Fruit fly (Drosophila melanogaster) whole organism, prepupa: ENCODE results near the gene CG31139.
A peak's percentile ranks its signal among the peaks of the same experiment; 100 is the strongest.

ENCODE experiments used
- Blimp-1 ChIP-seq: fragments of 200-800 bp; sonication (Bioruptor generic); optimal IDR thresholded peaks from 3 replicates; lab custom pipeline; 2017; ENCODE audit warnings: missing biosample characterization, missing genetic modification characterization, mild to moderate bottlenecking, moderate library complexity, missing genetic modification reagents
- CG10669 ChIP-seq: fragments of 200-800 bp; sonication (Bioruptor generic); optimal IDR thresholded peaks from 3 replicates; lab custom pipeline; 2018; ENCODE audit warnings: missing biosample characterization, mild to moderate bottlenecking, missing genetic modification characterization, moderate library complexity
- CG11762 ChIP-seq: fragments of 200-800 bp; sonication (Bioruptor generic); optimal IDR thresholded peaks from 3 replicates; lab custom pipeline; 2016; ENCODE audit warnings: missing biosample characterization, missing genetic modification characterization; ENCODE audit not compliant: insufficient read depth
- CG11902 ChIP-seq: fragments of 200-800 bp; sonication (Bioruptor generic); optimal IDR thresholded peaks from 3 replicates; lab custom pipeline; 2016; ENCODE audit warnings: missing biosample characterization, missing genetic modification characterization
- CG15336 ChIP-seq: fragments of 200-800 bp; sonication (Bioruptor generic); IDR thresholded peaks from 2 replicates; pipeline ENCODE4 v1.3.6; 2022; ENCODE audit warnings: missing biosample characterization, missing genetic modification characterization
- CG1621 ChIP-seq: fragments of 200-800 bp; sonication (Bioruptor generic); optimal IDR thresholded peaks from 3 replicates; lab custom pipeline; 2018; ENCODE audit warnings: missing biosample characterization, mild to moderate bottlenecking, missing genetic modification characterization
- CG16779 ChIP-seq: fragments of 200-800 bp; sonication (Bioruptor generic); optimal IDR thresholded peaks from 3 replicates; lab custom pipeline; 2017; ENCODE audit warnings: missing biosample characterization, mild to moderate bottlenecking, missing genetic modification characterization
- CG32006 ChIP-seq: fragments of 200-800 bp; sonication (Bioruptor generic); optimal IDR thresholded peaks from 3 replicates; lab custom pipeline; 2017; ENCODE audit warnings: missing biosample characterization, mild to moderate bottlenecking, missing genetic modification characterization
- CG34406 ChIP-seq: fragments of 200-800 bp; sonication (Bioruptor generic); optimal IDR thresholded peaks from 3 replicates; lab custom pipeline; 2016; ENCODE audit warnings: missing biosample characterization, missing genetic modification characterization
- CG3919 ChIP-seq: fragments of 200-800 bp; sonication (Bioruptor generic); optimal IDR thresholded peaks from 3 replicates; lab custom pipeline; 2016; ENCODE audit warnings: missing biosample characterization, missing genetic modification characterization
- CG4318 ChIP-seq: fragments of 200-800 bp; sonication (Bioruptor generic); optimal IDR thresholded peaks from 3 replicates; lab custom pipeline; 2017; ENCODE audit warnings: missing biosample characterization, mild to moderate bottlenecking, missing genetic modification characterization
- CG6276 ChIP-seq: fragments of 200-800 bp; sonication (Bioruptor generic); optimal IDR thresholded peaks from 2 replicates; lab custom pipeline; 2017; ENCODE audit warnings: missing biosample characterization, mild to moderate bottlenecking, missing genetic modification characterization
- CG6854 ChIP-seq: fragments of 200-800 bp; sonication (Bioruptor generic); optimal IDR thresholded peaks from 2 replicates; lab custom pipeline; 2017; ENCODE audit warnings: missing biosample characterization, mild to moderate bottlenecking, missing genetic modification characterization
- Eip75B ChIP-seq: fragments of 200-800 bp; sonication (Bioruptor generic); optimal IDR thresholded peaks from 3 replicates; lab custom pipeline; 2016; ENCODE audit warnings: missing biosample characterization, missing genetic modification characterization
- Eip93F ChIP-seq: fragments of 200-800 bp; sonication (Bioruptor generic); optimal IDR thresholded peaks from 2 replicates; lab custom pipeline; 2016; ENCODE audit warnings: missing biosample characterization, mild to moderate bottlenecking, missing genetic modification characterization
- Ets21C ChIP-seq: fragments of 200-800 bp; sonication (Bioruptor generic); optimal IDR thresholded peaks from 3 replicates; lab custom pipeline; 2016; ENCODE audit warnings: missing biosample characterization, missing genetic modification characterization
- Ets96B ChIP-seq: fragments of 200-800 bp; optimal IDR thresholded peaks from 2 replicates; lab custom pipeline; 2019; ENCODE audit warnings: missing biosample characterization, mild to moderate bottlenecking, missing genetic modification characterization, moderate library complexity
- Hr38 ChIP-seq: sonication (Bioruptor generic); optimal IDR thresholded peaks from 2 replicates; lab custom pipeline; 2016; ENCODE audit warnings: missing biosample characterization, missing genetic modification characterization
- Hr39 ChIP-seq: fragments of 200-800 bp; sonication (Bioruptor generic); optimal IDR thresholded peaks from 2 replicates; lab custom pipeline; 2016; ENCODE audit warnings: missing biosample characterization, missing genetic modification characterization
- Hr4 ChIP-seq: fragments of 200-800 bp; sonication (Bioruptor generic); optimal IDR thresholded peaks from 3 replicates; lab custom pipeline; 2016; ENCODE audit warnings: missing biosample characterization, missing genetic modification characterization
- Met ChIP-seq: fragments of 200-800 bp; sonication (Bioruptor generic); optimal IDR thresholded peaks from 3 replicates; lab custom pipeline; 2016; ENCODE audit warnings: missing biosample characterization, missing genetic modification characterization
- OdsH ChIP-seq: fragments of 200-800 bp; sonication (Bioruptor generic); optimal IDR thresholded peaks from 3 replicates; lab custom pipeline; 2016; ENCODE audit warnings: missing biosample characterization, missing genetic modification characterization
- Sox102F ChIP-seq: fragments of 200-800 bp; sonication (Bioruptor generic); optimal IDR thresholded peaks from 2 replicates; lab custom pipeline; 2016; ENCODE audit warnings: missing biosample characterization, mild to moderate bottlenecking, missing genetic modification characterization
- Sox15 ChIP-seq: fragments of 200-800 bp; sonication (Bioruptor generic); optimal IDR thresholded peaks from 3 replicates; lab custom pipeline; 2016; ENCODE audit warnings: missing biosample characterization, missing genetic modification characterization
- acj6 ChIP-seq: fragments of 200-800 bp; sonication (Bioruptor generic); optimal IDR thresholded peaks from 3 replicates; lab custom pipeline; 2016; ENCODE audit warnings: missing biosample characterization, missing genetic modification characterization
- cyc ChIP-seq: fragments of 200-800 bp; sonication (Bioruptor generic); optimal IDR thresholded peaks from 3 replicates; lab custom pipeline; 2016; ENCODE audit warnings: missing biosample characterization, missing genetic modification characterization
- dac ChIP-seq: fragments of 200-800 bp; sonication (Bioruptor generic); optimal IDR thresholded peaks from 2 replicates; lab custom pipeline; 2017; ENCODE audit warnings: missing biosample characterization, mild to moderate bottlenecking, missing genetic modification characterization
- eg ChIP-seq: fragments of 200-800 bp; sonication (Bioruptor generic); IDR thresholded peaks from 3 replicates; pipeline ENCODE4 v1.3.6; 2022; ENCODE audit warnings: missing biosample characterization, missing genetic modification characterization
- fd59A ChIP-seq: fragments of 200-800 bp; sonication (Bioruptor generic); optimal IDR thresholded peaks from 2 replicates; lab custom pipeline; 2017; ENCODE audit warnings: missing biosample characterization, mild to moderate bottlenecking, missing genetic modification characterization, missing genetic modification reagents
- fd85E ChIP-seq: fragments of 200-800 bp; sonication (Bioruptor generic); optimal IDR thresholded peaks from 3 replicates; lab custom pipeline; 2016; ENCODE audit warnings: missing biosample characterization, missing genetic modification characterization
- fkh ChIP-seq: fragments of 200-800 bp; sonication (Bioruptor generic); optimal IDR thresholded peaks from 3 replicates; lab custom pipeline; 2017; ENCODE audit warnings: missing biosample characterization, mild to moderate bottlenecking, missing genetic modification characterization, moderate library complexity
- lz ChIP-seq: fragments of 200-800 bp; sonication (Bioruptor generic); optimal IDR thresholded peaks from 3 replicates; lab custom pipeline; 2016; ENCODE audit warnings: missing biosample characterization, missing genetic modification characterization
- net ChIP-seq: fragments of 200-800 bp; sonication (Bioruptor generic); optimal IDR thresholded peaks from 3 replicates; lab custom pipeline; 2016; ENCODE audit warnings: missing biosample characterization, missing genetic modification characterization
- pdm3 ChIP-seq: fragments of 200-800 bp; sonication (Bioruptor generic); optimal IDR thresholded peaks from 3 replicates; lab custom pipeline; 2016; ENCODE audit warnings: missing biosample characterization, missing genetic modification characterization
- ss ChIP-seq, 2 experiments: fragments of 200-800 bp; sonication (Bioruptor generic); optimal IDR thresholded peaks; 2 replicates in 1 of 2; 3 replicates in 1 of 2; lab custom pipeline; 2017 to 2018; ENCODE audit warnings: mild to moderate bottlenecking in 2 of 2, missing biosample characterization in 2 of 2, missing genetic modification characterization in 2 of 2, moderate library complexity in 1 of 2
- svp ChIP-seq: fragments of 200-800 bp; sonication (Bioruptor generic); peaks from one replicate; lab custom pipeline; 2016; ENCODE audit warnings: missing biosample characterization, missing genetic modification characterization
- topi ChIP-seq: fragments of 200-800 bp; sonication (Bioruptor generic); optimal IDR thresholded peaks from 3 replicates; lab custom pipeline; 2016; ENCODE audit warnings: missing biosample characterization, missing genetic modification characterization
- vri ChIP-seq: fragments of 200-800 bp; sonication (Bioruptor generic); optimal IDR thresholded peaks from 3 replicates; lab custom pipeline; 2016; ENCODE audit warnings: missing biosample characterization, mild to moderate bottlenecking, missing genetic modification characterization

Gene CG31139

DNA sequence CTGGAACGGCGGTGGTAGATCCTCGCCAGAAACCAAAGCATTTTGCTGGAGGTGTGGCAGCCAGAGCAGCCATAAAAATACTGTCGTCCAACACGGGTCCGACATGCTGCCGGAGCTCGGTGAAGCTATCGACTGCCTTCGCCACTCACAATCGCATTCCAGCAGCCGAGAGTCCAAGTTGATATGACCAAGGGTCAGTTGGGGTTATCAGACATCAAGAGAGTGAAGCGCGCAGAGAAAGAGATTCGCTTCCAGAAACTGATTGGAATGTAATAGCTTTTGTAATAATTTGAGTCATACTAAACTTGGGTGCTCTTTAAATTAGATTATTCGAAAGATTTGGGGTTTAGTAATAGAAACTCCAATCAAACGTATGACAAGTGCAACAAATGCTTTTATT, 14.7 kb upstream of the CG31139 start, which contains the start of gene Nepl14:
Nepl14 (minus strand) TSS at position 125 of the 400 bp plus-strand sequence.
- TF ChIP-seq CG11902 (GFP tag; lab: Kevin White, UChicago): no peak
- peak; percentile 100 for TF ChIP-seq svp (GFP tag; lab: Kevin White, UChicago)

DNA sequence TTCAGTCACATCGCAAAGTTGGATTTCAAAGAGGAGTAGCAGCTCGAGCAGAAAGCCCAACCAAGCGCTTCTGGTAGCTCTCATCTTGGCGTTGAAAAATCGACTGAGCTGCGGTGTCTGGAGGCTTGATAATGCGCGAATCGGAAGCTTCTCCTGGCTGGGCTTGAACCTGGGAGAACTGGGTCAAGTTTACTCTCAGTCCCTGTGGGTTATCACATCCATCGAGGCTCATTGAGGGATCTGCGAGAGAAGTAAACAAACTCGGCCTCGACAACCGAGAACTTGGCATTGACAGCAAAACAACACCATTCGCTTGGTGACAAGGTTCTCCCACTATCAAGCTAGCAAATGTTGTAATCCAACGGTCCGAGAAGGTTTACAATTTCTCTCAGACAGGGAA, 12.1 kb upstream of the CG31139 start, which contains the start of gene Nepl13:
Nepl13 (minus strand) TSS at position 89 of the 400 bp plus-strand sequence.
- TF ChIP-seq Ets21C (GFP tag; lab: Kevin White, UChicago) (no peak), CG6276 (GFP tag; lab: Kevin White, UChicago) (no peak), svp (GFP tag; lab: Kevin White, UChicago) (peak; percentile 97)

DNA sequence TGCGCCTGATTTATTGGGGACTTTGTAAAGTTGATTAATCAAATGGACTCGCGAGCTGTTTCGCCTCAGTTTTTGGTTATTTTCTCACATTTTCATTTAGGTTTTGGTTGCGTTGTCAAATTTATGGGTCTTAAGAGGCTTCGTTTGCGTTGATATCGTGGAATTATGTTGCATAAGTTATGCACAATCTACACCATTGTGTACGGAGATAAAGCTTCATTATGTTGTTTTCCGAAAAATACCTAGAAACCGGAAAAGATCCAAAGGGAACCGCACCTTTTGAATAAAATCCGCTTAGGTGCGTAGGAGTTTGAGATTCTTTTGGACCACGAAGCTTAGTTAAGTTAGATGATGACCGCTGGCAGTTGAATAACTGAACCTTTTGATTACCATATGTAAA, 8.3 kb upstream of the CG31139 start:
- TF ChIP-seq fd85E (GFP tag; lab: Kevin White, UChicago): no peak
- TF ChIP-seq CG34406 (GFP tag; lab: Kevin White, UChicago): no peak
- no peak for TF ChIP-seq OdsH
- TF ChIP-seq topi: no peak
- no peak for TF ChIP-seq lz (GFP tag; lab: Kevin White, UChicago)

DNA sequence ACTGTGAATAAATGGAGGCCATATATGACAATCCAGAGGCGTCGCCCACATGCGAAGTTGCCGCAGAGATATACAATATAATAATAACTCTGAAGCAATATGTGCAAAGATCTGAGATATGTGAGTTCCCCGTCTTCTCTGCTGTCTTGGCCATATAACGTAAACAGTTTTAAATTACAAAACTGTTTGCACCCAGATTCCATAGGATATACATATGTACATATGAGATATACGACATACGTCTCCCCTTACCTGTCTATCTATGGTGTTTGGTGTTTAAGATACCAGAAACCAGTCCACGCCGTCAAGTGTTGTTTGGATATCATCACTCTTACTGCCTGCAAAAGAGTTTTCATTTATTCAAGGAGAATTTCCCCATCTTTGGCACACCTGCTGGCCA, 7.4 kb upstream of the CG31139 start:
- TF ChIP-seq Ets21C (GFP tag; lab: Kevin White, UChicago) (no peak), eg (GFP tag; lab: Robert Waterston, UW) (0 out of 3 replicates have a peak, but pooled peaks have one; percentile 17), fkh (GFP tag; lab: Kevin White, UChicago) (peak; percentile 71)

DNA sequence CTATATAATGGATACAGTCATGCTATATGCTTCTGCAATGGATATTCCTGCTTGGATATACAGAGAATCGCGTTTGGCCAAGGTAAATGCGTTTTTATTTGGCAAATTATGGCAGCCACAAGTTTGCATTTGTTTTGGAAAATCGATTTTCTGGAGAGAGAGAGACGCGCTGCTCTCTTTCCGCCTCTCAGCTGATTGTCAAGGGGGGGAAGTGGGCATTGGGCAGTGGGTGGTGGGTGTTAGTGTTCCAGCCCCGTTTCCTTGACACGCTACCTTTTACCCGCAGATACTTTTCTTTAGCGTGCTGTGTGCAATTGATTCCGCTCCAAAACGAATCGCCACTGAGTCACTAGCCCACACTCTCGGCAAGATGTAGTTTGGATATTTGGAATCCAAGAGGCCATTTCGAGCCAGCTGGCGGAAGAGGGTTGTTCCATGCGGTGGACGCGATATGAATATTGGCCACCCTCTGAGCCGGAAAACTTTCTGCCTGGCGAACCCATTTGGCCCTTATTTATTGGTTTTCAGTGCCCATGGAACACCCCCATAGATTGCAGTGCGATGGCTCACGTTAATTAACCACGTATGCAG, 6.4 kb upstream of the CG31139 start:
- TF ChIP-seq eg (GFP tag; lab: Robert Waterston, UW): 0 out of 3 replicates have a peak, but pooled peaks have one; percentile 11
- TF ChIP-seq pdm3 (GFP tag; lab: Kevin White, UChicago): no peak
- TF ChIP-seq CG3919: no peak
- TF ChIP-seq, all 60 proteins: peak for 1

DNA sequence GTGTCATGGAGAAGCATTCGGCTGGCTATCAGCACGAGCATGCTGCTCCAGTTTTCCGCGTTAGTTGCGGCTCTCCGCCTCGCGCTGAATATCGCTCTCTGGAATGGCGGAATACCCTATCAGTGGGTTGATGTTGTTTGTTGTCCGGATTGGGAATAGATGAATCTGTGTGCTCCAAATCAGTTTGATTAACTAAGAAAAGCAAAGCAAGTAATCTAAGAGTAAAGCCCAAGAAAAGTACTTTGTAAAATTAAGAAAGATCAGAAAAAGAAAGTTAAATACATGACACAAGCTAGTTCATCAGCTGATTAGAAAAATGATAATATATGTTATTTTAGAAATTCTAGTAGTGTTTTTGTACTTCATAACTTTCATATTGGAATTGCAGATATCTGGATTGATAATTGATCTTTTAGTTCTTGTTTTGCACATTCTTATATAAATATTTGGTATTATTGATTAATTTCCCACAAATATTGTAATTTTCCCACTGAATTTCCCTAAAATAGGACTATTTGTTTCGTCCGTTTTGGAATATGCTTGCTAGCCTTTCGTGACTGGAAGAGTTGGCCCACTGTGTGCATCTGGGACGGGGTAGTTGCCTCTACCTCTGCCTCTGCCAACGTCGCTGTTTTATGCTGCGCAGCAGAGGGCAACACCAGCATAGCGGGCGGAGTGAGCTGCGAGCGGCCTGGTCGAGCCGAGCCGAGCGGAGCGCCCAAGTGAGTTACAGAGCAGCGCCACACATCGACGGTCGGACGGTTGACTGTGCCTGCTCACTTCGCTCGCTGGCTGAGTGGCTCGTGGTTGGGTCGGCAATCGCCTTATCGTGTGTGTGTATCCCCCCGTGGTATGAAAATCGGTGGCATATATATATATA, 5.3 kb upstream of the CG31139 start:
- no peak for TF ChIP-seq Met
- TF ChIP-seq Sox15: no peak
- peak; percentile 42 for TF ChIP-seq Hr4 (GFP tag; lab: Kevin White, UChicago)
- no peak for TF ChIP-seq Hr39
- TF ChIP-seq CG6276 (GFP tag; lab: Kevin White, UChicago): peak; percentile 55
- TF ChIP-seq CG16779 (tag; lab: Kevin White, UChicago): peak; percentile 45
- 0 out of 2 replicates have a peak, but pooled peaks have one; percentile 7 for TF ChIP-seq CG15336 (GFP tag; lab: Robert Waterston, UW)
- no peak for TF ChIP-seq lz (GFP tag; lab: Kevin White, UChicago)
- no peak for TF ChIP-seq CG6854 (GFP tag; lab: Kevin White, UChicago)
- TF ChIP-seq acj6 (GFP tag; lab: Kevin White, UChicago): no peak
- TF ChIP-seq net (GFP tag; lab: Kevin White, UChicago): no peak
- no peak for TF ChIP-seq ss (GFP tag; optimal IDR thresholded peaks at IDR 0.05; lab: Kevin White, UChicago)
- no peak for TF ChIP-seq CG11762 (GFP tag; lab: Kevin White, UChicago)
- TF ChIP-seq cyc (GFP tag; lab: Kevin White, UChicago): no peak
- TF ChIP-seq fd59A (GFP tag; lab: Kevin White, UChicago): no peak
- TF ChIP-seq Ets96B (tag; lab: Kevin White, UChicago): no peak
- TF ChIP-seq Eip93F: no peak
- no peak for TF ChIP-seq CG11902 (GFP tag; lab: Kevin White, UChicago)
- TF ChIP-seq dac: peak; percentile 10
- TF ChIP-seq CG1621 (tag; lab: Kevin White, UChicago): no peak
- no peak for TF ChIP-seq Hr38
- no peak for TF ChIP-seq Sox102F (GFP tag; lab: Kevin White, UChicago)
- peak; percentile 28 for TF ChIP-seq OdsH
- TF ChIP-seq CG10669 (GFP tag; lab: Kevin White, UChicago): no peak
- peak; percentile 51 for TF ChIP-seq CG4318 (GFP tag; lab: Kevin White, UChicago)
- no peak for TF ChIP-seq vri
- TF ChIP-seq CG32006 (GFP tag; lab: Kevin White, UChicago): peak; percentile 77
- peak; percentile 16 for TF ChIP-seq Eip75B (GFP tag; lab: Kevin White, UChicago)
- no peak for TF ChIP-seq Blimp-1 (GFP tag; lab: Kevin White, UChicago)
- no peak for TF ChIP-seq CG3919
